Worm (Caenorhabditis elegans) whole organism, midembryonic: ENCODE results near the gene dop-2.

ENCODE experiments used
- T22C8.4 ChIP-seq: fragments of 200-800 bp; sonication (Bioruptor generic); IDR thresholded peaks from 2 replicates; pipeline ENCODE4 v1.3.6; 2022; ENCODE audit warnings: missing genetic modification characterization, missing compliant biosample characterization
- cog-1 ChIP-seq: sonication (generic microtip); optimal IDR thresholded peaks from 2 replicates; lab custom pipeline; 2016; ENCODE audit warnings: missing genetic modification characterization, missing compliant biosample characterization
- flt-1 ChIP-seq: fragments of 200-800 bp; sonication (Bioruptor generic); IDR thresholded peaks from 2 replicates; pipeline ENCODE4 v1.3.6; 2022; ENCODE audit warnings: missing genetic modification characterization, missing compliant biosample characterization
- klf-2 ChIP-seq: fragments of 200-800 bp; sonication (Bioruptor generic); conservative IDR thresholded peaks from 2 replicates; pipeline ENCODE4 v1.3.6; 2022; ENCODE audit warnings: missing genetic modification reagents, missing genetic modification characterization, missing compliant biosample characterization
- med-1 ChIP-seq: sonication (generic microtip); optimal IDR thresholded peaks from 2 replicates; lab custom pipeline; 2017; ENCODE audit warnings: missing genetic modification characterization, mild to moderate bottlenecking, missing compliant biosample characterization, antibody characterized with exemption, missing genetic modification reagents; ENCODE audit not compliant: insufficient read depth
- ref-1 ChIP-seq: fragments of 200-800 bp; sonication (Bioruptor generic); conservative IDR thresholded peaks from 2 replicates; pipeline ENCODE4 v1.3.6; 2022; ENCODE audit warnings: missing genetic modification reagents, missing genetic modification characterization, missing compliant biosample characterization
- tab-1 ChIP-seq: fragments of 200-800 bp; sonication (Bioruptor generic); IDR thresholded peaks from 2 replicates; pipeline ENCODE4 v1.3.6; 2022; ENCODE audit warnings: missing genetic modification characterization, missing compliant biosample characterization
- ztf-23 ChIP-seq: fragments of 200-800 bp; sonication (Bioruptor generic); IDR thresholded peaks from 2 replicates; pipeline ENCODE4 v1.3.6; 2022; ENCODE audit warnings: missing genetic modification reagents, missing genetic modification characterization, missing compliant biosample characterization
- ztf-29 ChIP-seq: fragments of 200-800 bp; sonication (Bioruptor generic); IDR thresholded peaks from 2 replicates; pipeline ENCODE4 v1.3.6; 2022; ENCODE audit warnings: missing genetic modification reagents, missing genetic modification characterization, missing compliant biosample characterization

dop-2 gene

ce11 chrV:9608256-9608655 lies at the start of gene dop-2:
dop-2 (plus strand) TSS chrV:9608556.
- TF ChIP-seq klf-2 (GFP tag; lab: Robert Waterston, UW) = no peak
- TF ChIP-seq flt-1 (GFP tag; lab: Robert Waterston, UW) = no peak
- no peak for TF ChIP-seq ztf-23
- TF ChIP-seq ref-1 (GFP tag; lab: Robert Waterston, UW) = no peak
- no peak for TF ChIP-seq cog-1 (tag; lab: Kevin White, UChicago)
- TF ChIP-seq ztf-29 (GFP tag; lab: Robert Waterston, UW) = no peak
- no peak for TF ChIP-seq tab-1 (GFP tag; lab: Robert Waterston, UW)
- TF ChIP-seq T22C8.4 (GFP tag; lab: Robert Waterston, UW) = no peak
- no peak for TF ChIP-seq med-1 (GFP tag; lab: Kevin White, UChicago)

- no peak for TF ChIP-seq T22C8.4 (GFP tag; lab: Robert Waterston, UW)
- no peak for TF ChIP-seq ztf-29 (GFP tag; lab: Robert Waterston, UW)
- TF ChIP-seq klf-2 (GFP tag; lab: Robert Waterston, UW) = no peak
- TF ChIP-seq ztf-23 = peak; percentile 34; the same call in 1 of the 2 replicates
- no peak for TF ChIP-seq tab-1 (GFP tag; lab: Robert Waterston, UW)
- no peak for TF ChIP-seq ref-1 (GFP tag; lab: Robert Waterston, UW)
Observed at ce11 chrV:9561624-9562179, 46.7 kb upstream of the dop-2 start, which contains the start of gene rgef-1. rgef-1 (minus strand) TSS chrV:9561674.

ce11 chrV:9563585-9563984 lies 44.8 kb upstream of the dop-2 start:
- TF ChIP-seq ztf-23 (no peak), flt-1 (GFP tag; lab: Robert Waterston, UW) (no peak), ref-1 (GFP tag; lab: Robert Waterston, UW) (no peak), klf-2 (GFP tag; lab: Robert Waterston, UW) (no peak)

- no peak for TF ChIP-seq ref-1 (GFP tag; lab: Robert Waterston, UW)
- no peak for TF ChIP-seq flt-1 (GFP tag; lab: Robert Waterston, UW)
- TF ChIP-seq ztf-29 (GFP tag; lab: Robert Waterston, UW) = no peak
- no peak for TF ChIP-seq klf-2 (GFP tag; lab: Robert Waterston, UW)
Observed at ce11 chrV:9568707-9569106, 39.6 kb upstream of the dop-2 start, which contains the start of gene F25B3.4. F25B3.4 (minus strand) TSS chrV:9568807.

- TF ChIP-seq ztf-29 (GFP tag; lab: Robert Waterston, UW) (no peak), T22C8.4 (GFP tag; lab: Robert Waterston, UW) (no peak), ztf-23 (no peak), klf-2 (GFP tag; lab: Robert Waterston, UW) (no peak), ref-1 (GFP tag; lab: Robert Waterston, UW) (no peak), med-1 (GFP tag; lab: Kevin White, UChicago) (no peak), flt-1 (GFP tag; lab: Robert Waterston, UW) (no peak), cog-1 (tag; lab: Kevin White, UChicago) (no peak)
Observed at ce11 chrV:9570197-9570596, 38.2 kb upstream of the dop-2 start, which contains the start of gene F25B3.5. F25B3.5 (minus strand) TSS chrV:9570297.

ce11 chrV:9571056-9571455 lies 37.3 kb upstream of the dop-2 start:
- no peak for TF ChIP-seq T22C8.4 (GFP tag; lab: Robert Waterston, UW)

- TF ChIP-seq klf-2 (GFP tag; lab: Robert Waterston, UW) (no peak), cog-1 (tag; lab: Kevin White, UChicago) (no peak), tab-1 (GFP tag; lab: Robert Waterston, UW) (no peak)
Observed at ce11 chrV:9571673-9572072, 36.7 kb upstream of the dop-2 start.

- TF ChIP-seq klf-2 (GFP tag; lab: Robert Waterston, UW) (no peak), tab-1 (GFP tag; lab: Robert Waterston, UW) (no peak), ztf-29 (GFP tag; lab: Robert Waterston, UW) (no peak), cog-1 (tag; lab: Kevin White, UChicago) (no peak), med-1 (GFP tag; lab: Kevin White, UChicago) (no peak), flt-1 (GFP tag; lab: Robert Waterston, UW) (no peak), ztf-23 (no peak)
Observed at ce11 chrV:9576991-9577390, 31.4 kb upstream of the dop-2 start, which contains the start of gene F25B3.2. F25B3.2 (plus strand) TSS chrV:9577291.

- TF ChIP-seq tab-1 (GFP tag; lab: Robert Waterston, UW) = no peak
- TF ChIP-seq med-1 (GFP tag; lab: Kevin White, UChicago) = peak; percentile 89
- TF ChIP-seq ref-1 (GFP tag; lab: Robert Waterston, UW) = no peak
- 0 out of 2 replicates have a peak, but pooled peaks have one; percentile 34 for TF ChIP-seq klf-2 (GFP tag; lab: Robert Waterston, UW)
- TF ChIP-seq ztf-23 = peak; percentile 82
- TF ChIP-seq cog-1 (tag; lab: Kevin White, UChicago) = peak; percentile 55
- TF ChIP-seq ztf-29 (GFP tag; lab: Robert Waterston, UW) = peak; percentile 80; the same call in 1 of the 2 replicates
- no peak for TF ChIP-seq T22C8.4 (GFP tag; lab: Robert Waterston, UW)
- TF ChIP-seq flt-1 (GFP tag; lab: Robert Waterston, UW) = peak; percentile 84
Observed at ce11 chrV:9582594-9583322, 25.6 kb upstream of the dop-2 start, which contains the start of gene rtfo-1. rtfo-1 (minus strand) TSS chrV:9582644.

- TF ChIP-seq med-1 (GFP tag; lab: Kevin White, UChicago) (no peak), T22C8.4 (GFP tag; lab: Robert Waterston, UW) (no peak), klf-2 (GFP tag; lab: Robert Waterston, UW) (no peak), tab-1 (GFP tag; lab: Robert Waterston, UW) (no peak), ztf-29 (GFP tag; lab: Robert Waterston, UW) (no peak), flt-1 (GFP tag; lab: Robert Waterston, UW) (no peak), ztf-23 (no peak), cog-1 (tag; lab: Kevin White, UChicago) (no peak), ref-1 (GFP tag; lab: Robert Waterston, UW) (no peak)
Observed at ce11 chrV:9583323-9583644, 25.1 kb upstream of the dop-2 start, which contains the start of gene K09G1.1. K09G1.1 (plus strand) TSS chrV:9583545.
